Worm (Caenorhabditis elegans): ENCODE results near the gene slc-25A18.2.

slc-25A18.2 gene

ce11 chrIV:7486201-7486947, 11.5 kb downstream of the slc-25A18.2 start, which contains the start of the genes his-61 and his-62 (continued):
- TF ChIP-seq efl-1 (GFP tag; optimal IDR thresholded peaks at IDR 0.05), result no peak
- TF ChIP-seq nhr-179 (tag; optimal IDR thresholded peaks at IDR 0.05), result no peak
- TF ChIP-seq hmg-20 (GFP tag; IDR thresholded peaks at IDR 0.05), result no peak
- peak; percentile 80; the same call in 1 of the 2 replicates for TF ChIP-seq attf-6 (GFP tag; IDR thresholded peaks at IDR 0.05)
- no peak for TF ChIP-seq lag-1 (GFP tag; IDR thresholded peaks at IDR 0.05)
- TF ChIP-seq unc-130 (GFP tag; optimal IDR thresholded peaks at IDR 0.05), result no peak
- no peak for TF ChIP-seq zim-3 (tag; optimal IDR thresholded peaks at IDR 0.05)
- TF ChIP-seq C17E4.6 (GFP tag; IDR thresholded peaks at IDR 0.05), result peak; percentile 32; the same call in 1 of the 2 replicates
- no peak for TF ChIP-seq bed-2 (GFP tag; IDR thresholded peaks at IDR 0.05)
- TF ChIP-seq aptf-2 (GFP tag; conservative IDR thresholded peaks at IDR 0.05), result peak; percentile 87
- TF ChIP-seq sptf-2 (GFP tag; optimal IDR thresholded peaks at IDR 0.05), result no peak
- no peak for TF ChIP-seq tbx-9 (tag; optimal IDR thresholded peaks at IDR 0.05; ENCODE audit: borderline replicate concordance)
- no peak for TF ChIP-seq let-607 (tag; optimal IDR thresholded peaks at IDR 0.05)
- TF ChIP-seq ekl-4 (GFP tag; IDR thresholded peaks at IDR 0.05), result peak; percentile 39
- TF ChIP-seq F37B4.10 (GFP tag; IDR thresholded peaks at IDR 0.05), result no peak
- peak; percentile 71 for TF ChIP-seq tbp1 (GFP tag; optimal IDR thresholded peaks at IDR 0.05)
- TF ChIP-seq pbrm-1 (GFP tag; IDR thresholded peaks at IDR 0.05), result peak; percentile 63; the same call in 1 of the 2 replicates
- TF ChIP-seq ceh-100 (GFP tag; IDR thresholded peaks at IDR 0.05), result peak; percentile 53
- no peak for TF ChIP-seq B0035.1 (tag; optimal IDR thresholded peaks at IDR 0.05)
- no peak; the same call in none of the 2 replicates for TF ChIP-seq madf-3 (GFP tag; IDR thresholded peaks at IDR 0.05)
- TF ChIP-seq aptf-3 (GFP tag; IDR thresholded peaks at IDR 0.05), result peak; percentile 62; the same call in 1 of the 2 replicates
- peak; percentile 62; the same call in 1 of the 2 replicates for TF ChIP-seq cebp-2 (GFP tag; IDR thresholded peaks at IDR 0.05)
- TF ChIP-seq K12H6.12 (tag; optimal IDR thresholded peaks at IDR 0.05), result no peak
- TF ChIP-seq madf-8 (GFP tag; conservative IDR thresholded peaks at IDR 0.05), result 0 out of 2 replicates have a peak, but pooled peaks have one; percentile 26
- TF ChIP-seq chd-7 (tag; optimal IDR thresholded peaks at IDR 0.05), result no peak
- peak; percentile 29 for TF ChIP-seq ztf-18 (tag; optimal IDR thresholded peaks at IDR 0.05)
- TF ChIP-seq F49E8.2 (tag; optimal IDR thresholded peaks at IDR 0.05; ENCODE audit: insufficient read depth), result peak; percentile 89
- no peak for TF ChIP-seq F10E7.11 (tag; optimal IDR thresholded peaks at IDR 0.05)
- TF ChIP-seq egl-44 (GFP tag; IDR thresholded peaks at IDR 0.05), result 0 out of 2 replicates have a peak, but pooled peaks have one; percentile 58
- TF ChIP-seq B0261.1 (tag; optimal IDR thresholded peaks at IDR 0.05), result no peak
- TF ChIP-seq athp-1 (tag; optimal IDR thresholded peaks at IDR 0.05), result no peak
- no peak for TF ChIP-seq F57C9.4 (tag; optimal IDR thresholded peaks at IDR 0.05)
- no peak for TF ChIP-seq bed-1 (GFP tag; IDR thresholded peaks at IDR 0.05)
- TF ChIP-seq snpc-3.4 (tag; optimal IDR thresholded peaks at IDR 0.05), result no peak
- no peak for TF ChIP-seq lir-1 (GFP tag; conservative IDR thresholded peaks at IDR 0.05)
- TF ChIP-seq lin-54 (GFP tag; optimal IDR thresholded peaks at IDR 0.05), result no peak
- TF ChIP-seq F55B11.4 (tag; optimal IDR thresholded peaks at IDR 0.05; ENCODE audit: borderline replicate concordance, insufficient read depth), result no peak
- no peak for TF ChIP-seq let-526 (GFP tag; IDR thresholded peaks at IDR 0.05)
- TF ChIP-seq fkh-3 (tag; optimal IDR thresholded peaks at IDR 0.05), result no peak
- TF ChIP-seq T26A5.8 (tag; optimal IDR thresholded peaks at IDR 0.05), result no peak
- no peak for TF ChIP-seq atf-7 (tag; optimal IDR thresholded peaks at IDR 0.05)
- peak; percentile 68 for TF ChIP-seq D2030.7 (GFP tag; IDR thresholded peaks at IDR 0.05)
- TF ChIP-seq akir-1 (GFP tag; optimal IDR thresholded peaks at IDR 0.05), result no peak
- no peak for TF ChIP-seq unc-62 (GFP tag; optimal IDR thresholded peaks at IDR 0.05)
- TF ChIP-seq K11D2.4 (GFP tag; IDR thresholded peaks at IDR 0.05), result no peak
- no peak for TF ChIP-seq snpc-1.1 (tag; optimal IDR thresholded peaks at IDR 0.05; ENCODE audit: insufficient read depth)
- TF ChIP-seq Y53G8AR.9 (GFP tag; conservative IDR thresholded peaks at IDR 0.05), result peak; percentile 56

Data from whole organism, young adult.